Fruit fly (Drosophila melanogaster) whole organism, wandering third instar larva: Measurements from ENCODE around the gene CG7695.

Experiments used
- Sp1 ChIP-seq: fragments of 200-800 bp; sonication (Bioruptor generic); optimal IDR thresholded peaks from 3 replicates; lab custom pipeline; 2019; ENCODE audit warnings: missing biosample characterization, mild to moderate bottlenecking, missing genetic modification characterization, moderate library complexity
- br ChIP-seq: fragments of 200-800 bp; sonication (Bioruptor generic); optimal IDR thresholded peaks from 2 replicates; lab custom pipeline; 2016; ENCODE audit warnings: missing biosample characterization, missing genetic modification characterization
- pan ChIP-seq: fragments of >200 bp; optimal IDR thresholded peaks from 2 replicates; lab custom pipeline; 2017
- sage ChIP-seq: fragments of 200-800 bp; sonication (Bioruptor generic); optimal IDR thresholded peaks from 2 replicates; lab custom pipeline; 2016; ENCODE audit warnings: missing biosample characterization, mild to moderate bottlenecking, missing genetic modification characterization
- usp ChIP-seq: fragments of >200 bp; optimal IDR thresholded peaks from 2 replicates; lab custom pipeline; 2017; ENCODE audit warnings: missing biosample characterization, missing genetic modification characterization

CG7695 gene

DNA sequence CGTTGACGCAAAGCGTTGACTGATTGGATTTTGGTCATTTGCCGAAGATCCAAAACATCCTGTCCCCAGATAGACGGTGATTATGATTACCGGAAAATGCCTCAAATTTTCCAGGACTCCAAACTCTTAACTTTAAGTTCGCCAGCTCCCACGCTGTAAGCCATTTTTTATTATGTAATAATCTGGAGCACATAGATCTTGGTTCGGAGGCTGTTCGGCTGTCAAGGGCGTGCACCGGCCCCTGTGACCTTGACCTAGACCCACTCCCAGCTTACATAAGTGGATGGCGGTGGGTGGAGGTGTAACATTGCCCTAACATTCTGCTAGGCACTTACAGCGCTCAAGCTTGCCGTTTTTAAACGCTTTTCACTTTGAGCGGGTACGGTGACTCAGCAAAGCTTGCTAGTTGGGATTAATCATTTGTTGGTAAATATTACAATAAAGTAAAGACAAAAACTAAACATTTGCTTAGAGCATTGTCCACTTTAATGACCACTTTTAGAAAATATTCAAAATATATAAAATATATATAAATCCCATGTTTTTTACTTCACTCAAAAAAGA is 45.0 kb downstream of the CG7695 start:
- TF ChIP-seq br (GFP tag; lab: Kevin White, UChicago): no peak
- TF ChIP-seq pan (lab: Kevin White, UChicago): no peak
- no peak for TF ChIP-seq sage (GFP tag; lab: Kevin White, UChicago)
- no peak for TF ChIP-seq usp
- TF ChIP-seq Sp1 (GFP tag; lab: Kevin White, UChicago): no peak
- TF ChIP-seq, all 38 proteins: peak for 0
